Worm (Caenorhabditis elegans): ENCODE results near the gene fbxa-152.

DNA sequence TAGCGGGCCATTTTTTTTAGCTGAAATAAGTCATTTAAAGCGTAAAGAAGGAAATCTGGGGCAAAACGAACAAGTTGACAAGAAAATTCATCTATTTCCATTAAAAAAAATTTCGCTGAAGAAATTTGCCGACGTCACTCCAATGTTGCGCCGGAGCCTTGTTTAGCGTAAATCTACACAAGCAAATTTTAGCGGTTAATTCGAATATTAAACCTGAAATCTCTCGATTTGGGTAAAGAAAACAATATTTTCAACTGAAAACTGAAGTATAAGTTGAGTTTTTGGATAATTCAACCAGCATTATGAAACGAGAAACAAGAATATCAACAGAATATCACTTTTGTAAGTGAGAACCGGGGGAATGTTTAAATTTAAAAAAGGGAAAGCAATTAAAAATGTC, 23.8 kb downstream of the fbxa-152 start, which contains the start of gene F28F8.9:
- TF ChIP-seq unc-62 (GFP tag; optimal IDR thresholded peaks at IDR 0.05) (no peak), nhr-76 (tag; optimal IDR thresholded peaks at IDR 0.05) (no peak), lin-13 (tag; optimal IDR thresholded peaks at IDR 0.05) (no peak), unc-39 (tag; optimal IDR thresholded peaks at IDR 0.05) (no peak), nhr-12 (tag; optimal IDR thresholded peaks at IDR 0.05) (no peak), nhr-28 (tag; optimal IDR thresholded peaks at IDR 0.05) (no peak), ceh-39 (tag; optimal IDR thresholded peaks at IDR 0.05) (no peak), snpc-4 (tag; optimal IDR thresholded peaks at IDR 0.05) (no peak)
